Worm (Caenorhabditis elegans): ENCODE data around the gene nape-2.

DNA sequence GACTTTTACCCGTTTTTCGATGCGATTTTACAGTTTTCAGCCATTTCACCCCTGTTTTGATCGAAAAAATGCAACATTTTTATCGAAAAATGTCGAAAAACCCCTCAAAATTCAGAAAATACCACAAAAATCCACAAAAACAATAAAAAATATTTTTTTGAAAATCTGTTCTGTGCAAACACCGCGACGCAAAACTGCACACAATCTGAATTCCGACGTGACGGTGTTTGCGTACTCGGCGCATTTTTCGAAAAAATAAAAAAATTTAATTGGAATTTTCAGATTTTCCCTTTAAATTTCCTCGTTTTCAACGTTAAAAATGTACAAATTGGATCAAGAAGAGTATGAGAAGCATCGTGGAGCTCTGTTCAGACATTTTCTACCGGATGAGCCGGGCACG is 12.9 kb downstream of the nape-2 start, which contains the start of gene smgl-2:
- TF ChIP-seq fkh-10 (GFP tag; optimal IDR thresholded peaks at IDR 0.05) (peak; percentile 9), blmp-1 (tag; optimal IDR thresholded peaks at IDR 0.05) (peak; percentile 62)

Measured in whole organism, L1 larva.